Worm (Caenorhabditis elegans) whole organism, young adult: ENCODE measurements around the gene plep-1.
A peak's percentile ranks its signal among the peaks of the same experiment; 100 is the strongest.

Source experiments
- B0019.2 ChIP-seq: fragments of 200-800 bp; sonication (Bioruptor generic); conservative IDR thresholded peaks from 2 replicates; pipeline ENCODE4 v1.3.6; 2022; ENCODE audit warnings: missing genetic modification reagents, missing genetic modification characterization, missing compliant biosample characterization
- B0035.1 ChIP-seq: sonication (generic microtip); optimal IDR thresholded peaks from 2 replicates; lab custom pipeline; 2016; ENCODE audit warnings: missing genetic modification characterization, mild to moderate bottlenecking, missing compliant biosample characterization, missing genotype, missing genetic modification reagents
- C17E4.6 ChIP-seq: fragments of 200-800 bp; sonication (Bioruptor generic); IDR thresholded peaks from 2 replicates; pipeline ENCODE4 v1.3.6; 2022; ENCODE audit warnings: missing genetic modification reagents, missing genetic modification characterization, missing compliant biosample characterization
- D2030.7 ChIP-seq: fragments of 200-800 bp; sonication (Bioruptor generic); IDR thresholded peaks from 2 replicates; pipeline ENCODE4 v1.3.6; 2022; ENCODE audit warnings: missing genetic modification reagents, missing genetic modification characterization, missing compliant biosample characterization
- F10E7.11 ChIP-seq: sonication (generic microtip); optimal IDR thresholded peaks from 2 replicates; lab custom pipeline; 2017; ENCODE audit warnings: mild to moderate bottlenecking, missing genetic modification characterization, moderate library complexity, missing compliant biosample characterization
- K11D2.4 ChIP-seq: fragments of 200-800 bp; sonication (Bioruptor generic); IDR thresholded peaks from 2 replicates; pipeline ENCODE4 v1.3.6; 2022; ENCODE audit warnings: missing genetic modification reagents, missing genetic modification characterization, missing compliant biosample characterization
- aptf-2 ChIP-seq: fragments of 200-800 bp; sonication (Bioruptor generic); conservative IDR thresholded peaks from 2 replicates; pipeline ENCODE4 v1.3.6; 2022; ENCODE audit warnings: missing genetic modification reagents, missing genetic modification characterization, missing compliant biosample characterization
- atf-7 ChIP-seq: sonication (generic microtip); optimal IDR thresholded peaks from 2 replicates; lab custom pipeline; 2017; ENCODE audit warnings: mild to moderate bottlenecking, missing genetic modification characterization, missing compliant biosample characterization
- attf-6 ChIP-seq: fragments of 200-800 bp; sonication (Bioruptor generic); IDR thresholded peaks from 2 replicates; pipeline ENCODE4 v1.3.6; 2022; ENCODE audit warnings: missing genetic modification reagents, missing genetic modification characterization, missing compliant biosample characterization
- bed-2 ChIP-seq: fragments of 200-800 bp; sonication (Bioruptor generic); IDR thresholded peaks from 2 replicates; pipeline ENCODE4 v1.3.6; 2022; ENCODE audit warnings: missing genetic modification reagents, missing genetic modification characterization, missing compliant biosample characterization
- ceh-91 ChIP-seq: fragments of 200-800 bp; sonication (Bioruptor generic); IDR thresholded peaks from 2 replicates; pipeline ENCODE4 v1.3.6; 2022; ENCODE audit warnings: missing genetic modification reagents, missing genetic modification characterization, missing compliant biosample characterization
- chd-7 ChIP-seq: sonication (generic microtip); optimal IDR thresholded peaks from 2 replicates; lab custom pipeline; 2016; ENCODE audit warnings: mild to moderate bottlenecking, missing genetic modification characterization, moderate library complexity, missing compliant biosample characterization
- dpl-1 ChIP-seq: fragments of 150-350 bp; optimal IDR thresholded peaks from 2 replicates; lab custom pipeline; 2014; ENCODE audit warnings: missing biosample characterization, missing genetic modification reagents, missing genetic modification characterization
- ekl-4 ChIP-seq: fragments of 200-800 bp; sonication (Bioruptor generic); IDR thresholded peaks from 2 replicates; pipeline ENCODE4 v1.3.6; 2022; ENCODE audit warnings: missing genetic modification reagents, missing genetic modification characterization, missing compliant biosample characterization
- gei-17 ChIP-seq: fragments of 200-800 bp; sonication (Bioruptor generic); optimal IDR thresholded peaks from 2 replicates; lab custom pipeline; 2018; ENCODE audit warnings: mild to moderate bottlenecking, missing genetic modification characterization, missing compliant biosample characterization
- hlh-12 ChIP-seq: sonication (generic microtip); optimal IDR thresholded peaks from 2 replicates; lab custom pipeline; 2016; ENCODE audit warnings: missing genetic modification characterization, missing compliant biosample characterization
- hlh-26 ChIP-seq: fragments of 200-800 bp; sonication (Bioruptor generic); conservative IDR thresholded peaks from 2 replicates; pipeline ENCODE4 v1.3.6; 2022; ENCODE audit warnings: missing genetic modification reagents, missing genetic modification characterization, missing compliant biosample characterization
- hrde-1 ChIP-seq: sonication (generic microtip); optimal IDR thresholded peaks from 2 replicates; lab custom pipeline; 2016; ENCODE audit warnings: missing genetic modification characterization, mild to moderate bottlenecking, missing compliant biosample characterization, moderate library complexity, missing genotype, missing genetic modification reagents, borderline replicate concordance
- hsf-1 ChIP-seq: fragments of 200-800 bp; sonication (Bioruptor generic); IDR thresholded peaks from 2 replicates; pipeline ENCODE4 v1.3.6; 2022; ENCODE audit warnings: missing genetic modification reagents, missing genetic modification characterization, missing compliant biosample characterization
- lin-35 ChIP-seq, 3 experiments: fragments of 150-350 bp in 2 of 3; sonication (generic microtip) in 1 of 3; optimal IDR thresholded peaks; 2 replicates each; lab custom pipeline; 2014 to 2018; ENCODE audit warnings: missing biosample characterization in 3 of 3, missing genetic modification characterization in 3 of 3, missing genetic modification reagents in 3 of 3
- madf-6 ChIP-seq: fragments of 200-800 bp; sonication (Bioruptor generic); IDR thresholded peaks from 2 replicates; pipeline ENCODE4 v1.3.6; 2022; ENCODE audit warnings: missing genetic modification reagents, missing genetic modification characterization, missing compliant biosample characterization
- madf-8 ChIP-seq: fragments of 200-800 bp; sonication (Bioruptor generic); conservative IDR thresholded peaks from 2 replicates; pipeline ENCODE4 v1.3.6; 2022; ENCODE audit warnings: missing genetic modification reagents, missing genetic modification characterization, missing compliant biosample characterization
- mxl-1 ChIP-seq: sonication (generic microtip); optimal IDR thresholded peaks from 2 replicates; lab custom pipeline; 2016; ENCODE audit warnings: missing genetic modification characterization, missing compliant biosample characterization
- nfyb-1 ChIP-seq: fragments of 200-800 bp; sonication (Bioruptor generic); IDR thresholded peaks from 2 replicates; pipeline ENCODE4 v1.3.6; 2022; ENCODE audit warnings: missing genetic modification reagents, missing genetic modification characterization, missing compliant biosample characterization
- nhr-80 ChIP-seq: sonication (generic microtip); optimal IDR thresholded peaks from 2 replicates; lab custom pipeline; 2016; ENCODE audit warnings: missing genetic modification characterization, missing compliant biosample characterization
- rec-8 ChIP-seq, 2 experiments: sonication (generic microtip); optimal IDR thresholded peaks; 2 replicates each; lab custom pipeline; 2016; ENCODE audit warnings: mild to moderate bottlenecking in 2 of 2, missing genetic modification characterization in 2 of 2, missing genetic modification reagents in 2 of 2, missing genotype in 2 of 2, missing biosample characterization in 1 of 2, missing compliant biosample characterization in 1 of 2, moderate library complexity in 1 of 2
- sea-2 ChIP-seq: fragments of 200-800 bp; sonication (Bioruptor generic); IDR thresholded peaks from 2 replicates; pipeline ENCODE4 v1.3.6; 2022; ENCODE audit warnings: missing genetic modification characterization, missing compliant biosample characterization
- snpc-1.3 ChIP-seq: sonication (generic microtip); optimal IDR thresholded peaks from 2 replicates; lab custom pipeline; 2017; ENCODE audit warnings: missing genetic modification characterization, mild to moderate bottlenecking, missing compliant biosample characterization, antibody characterized with exemption, moderate library complexity, missing genotype, missing genetic modification reagents; ENCODE audit not compliant: insufficient read depth
- tbx-9 ChIP-seq: sonication (generic microtip); optimal IDR thresholded peaks from 2 replicates; lab custom pipeline; 2016; ENCODE audit warnings: borderline replicate concordance, missing genetic modification characterization, inconsistent platforms, missing compliant biosample characterization
- tlf-1 ChIP-seq: fragments of 200-800 bp; sonication (Bioruptor generic); optimal IDR thresholded peaks from 2 replicates; lab custom pipeline; 2018; ENCODE audit warnings: mild to moderate bottlenecking, missing genetic modification characterization, missing compliant biosample characterization
- zfh-2 ChIP-seq: fragments of 200-800 bp; sonication (Bioruptor generic); conservative IDR thresholded peaks from 2 replicates; pipeline ENCODE4 v1.3.6; 2022; ENCODE audit warnings: missing genetic modification reagents, missing genetic modification characterization, missing compliant biosample characterization
- ztf-18 ChIP-seq: sonication (generic microtip); optimal IDR thresholded peaks from 2 replicates; lab custom pipeline; 2016; ENCODE audit warnings: missing genotype, mild to moderate bottlenecking, missing genetic modification characterization, missing compliant biosample characterization
- ztf-25 ChIP-seq: fragments of 200-800 bp; sonication (Bioruptor generic); IDR thresholded peaks from 2 replicates; pipeline ENCODE4 v1.3.6; 2022; ENCODE audit warnings: missing genetic modification reagents, missing genetic modification characterization, missing compliant biosample characterization
- ztf-26 ChIP-seq: sonication (generic microtip); optimal IDR thresholded peaks from 2 replicates; lab custom pipeline; 2017; ENCODE audit warnings: missing genetic modification characterization, missing compliant biosample characterization
- ztf-28 ChIP-seq: fragments of 200-800 bp; sonication (Bioruptor generic); IDR thresholded peaks from 2 replicates; pipeline ENCODE4 v1.3.6; 2022; ENCODE audit warnings: missing genetic modification reagents, missing genetic modification characterization, missing compliant biosample characterization
- ztf-6 ChIP-seq: fragments of 200-800 bp; sonication (Bioruptor generic); IDR thresholded peaks from 2 replicates; pipeline ENCODE4 v1.3.6; 2022; ENCODE audit warnings: missing genetic modification reagents, missing genetic modification characterization, missing compliant biosample characterization

Gene plep-1

ce11 chrII:4355217-4355616, 43.2 kb upstream of the plep-1 start, which contains the start of the genes H20J04.7 and H20J04.1:
Gene H20J04.7 (minus strand): TSS chrII:4355317.
Gene H20J04.1 (plus strand): TSS chrII:4355613.
- no peak for TF ChIP-seq K11D2.4 (GFP tag; lab: Robert Waterston, UW)
- no peak for TF ChIP-seq hlh-26 (GFP tag; lab: Robert Waterston, UW)
- no peak for TF ChIP-seq rec-8 (tag; optimal IDR thresholded peaks at IDR 0.05; lab: Kevin White, UChicago)
- TF ChIP-seq tlf-1 (GFP tag; lab: Kevin White, UChicago) = no peak
- no peak for TF ChIP-seq tbx-9 (tag; lab: Kevin White, UChicago)
- TF ChIP-seq sea-2 = no peak
- TF ChIP-seq ztf-18 (tag; lab: Kevin White, UChicago) = no peak
- no peak for TF ChIP-seq madf-8 (GFP tag; lab: Robert Waterston, UW)
- TF ChIP-seq, all 124 proteins: peak for 0

ce11 chrII:4350888-4351287, 38.9 kb upstream of the plep-1 start, which contains the start of gene H20J04.9:
Gene H20J04.9 (plus strand): TSS chrII:4351188.
- TF ChIP-seq bed-2 (GFP tag; lab: Robert Waterston, UW) (no peak), gei-17 (GFP tag; lab: Kevin White, UChicago) (no peak), tlf-1 (GFP tag; lab: Kevin White, UChicago) (no peak)

- TF ChIP-seq attf-6 (GFP tag; lab: Robert Waterston, UW) (no peak), zfh-2 (GFP tag; lab: Robert Waterston, UW) (peak; percentile 84)
These were observed 32.3 kb upstream of the plep-1 start for ce11 chrII:4344317-4344716.

- TF ChIP-seq aptf-2 (GFP tag; lab: Robert Waterston, UW) (no peak), hlh-12 (tag; lab: Kevin White, UChicago) (no peak), ceh-91 (GFP tag; lab: Robert Waterston, UW) (no peak), nfyb-1 (GFP tag; lab: Robert Waterston, UW) (peak; percentile 90), D2030.7 (no peak), B0035.1 (tag; lab: Kevin White, UChicago) (no peak), dpl-1 (no peak), tbx-9 (tag; lab: Kevin White, UChicago) (no peak)
These were observed 29.5 kb upstream of the plep-1 start for ce11 chrII:4341484-4341883.

ce11 chrII:4339882-4340281, 27.9 kb upstream of the plep-1 start, which contains the start of gene athp-2:
Gene athp-2 (plus strand): TSS chrII:4340182.
- TF ChIP-seq gei-17 (GFP tag; lab: Kevin White, UChicago) = no peak
- TF ChIP-seq B0019.2 = no peak

- TF ChIP-seq atf-7 (tag; lab: Kevin White, UChicago) (no peak), ztf-26 (no peak), ztf-25 (no peak)
These were observed 25.7 kb upstream of the plep-1 start for ce11 chrII:4337731-4338130.

- TF ChIP-seq nfyb-1 (GFP tag; lab: Robert Waterston, UW) = no peak
- TF ChIP-seq lin-35 (GFP tag; optimal IDR thresholded peaks at IDR 0.05; lab: Kevin White, UChicago) = no peak
These were observed 22.4 kb upstream of the plep-1 start, which contains the start of gene madf-3 for ce11 chrII:4334448-4334847. Gene madf-3 (plus strand): TSS chrII:4334748.

- TF ChIP-seq F10E7.11 (tag; lab: Kevin White, UChicago) (no peak), ekl-4 (no peak), hrde-1 (tag; lab: Kevin White, UChicago) (no peak), snpc-1.3 (tag; lab: Kevin White, UChicago) (no peak), nhr-80 (tag; lab: Kevin White, UChicago) (no peak), C17E4.6 (GFP tag; lab: Robert Waterston, UW) (no peak), hsf-1 (GFP tag; lab: Robert Waterston, UW) (no peak), mxl-1 (tag; lab: Kevin White, UChicago) (no peak), ztf-6 (GFP tag; lab: Robert Waterston, UW) (no peak), madf-6 (no peak), chd-7 (tag; lab: Kevin White, UChicago) (no peak), ztf-28 (GFP tag; lab: Robert Waterston, UW) (no peak)
These were observed 16.7 kb upstream of the plep-1 start, which contains the start of gene H20J04.4 for ce11 chrII:4328716-4329115. Gene H20J04.4 (plus strand): TSS chrII:4329016.
